Fruit fly (Drosophila melanogaster) Kc167 (cell line): Measurements from ENCODE around the gene CG14543.

ENCODE experiments used
- Myc ChIP-seq: fragments of >200 bp; optimal IDR thresholded peaks from 2 replicates; lab custom pipeline; 2017; ENCODE audit warnings: missing external identifiers
- Sin3A ChIP-seq: fragments of >200 bp; optimal IDR thresholded peaks from 2 replicates; lab custom pipeline; 2018; ENCODE audit warnings: missing external identifiers
- h ChIP-seq: fragments of >200 bp; optimal IDR thresholded peaks from 3 replicates; lab custom pipeline; 2018; ENCODE audit warnings: missing external identifiers
- insv ChIP-seq: fragments of >200 bp; optimal IDR thresholded peaks from 3 replicates; lab custom pipeline; 2018; ENCODE audit warnings: missing external identifiers
- psq ChIP-seq: fragments of >200 bp; optimal IDR thresholded peaks from 2 replicates; lab custom pipeline; 2017; ENCODE audit warnings: missing external identifiers
- ttk ChIP-seq: sonication (Bioruptor generic); optimal IDR thresholded peaks from 2 replicates; lab custom pipeline; 2017; ENCODE audit warnings: missing external identifiers

Gene CG14543

dm6 chr3R:26032611-26033001 is 23.8 kb upstream of the CG14543 start:
- TF ChIP-seq psq (lab: Kevin White, UChicago) (no peak), Sin3A (lab: Kevin White, UChicago) (no peak), h (no peak), Myc (lab: Kevin White, UChicago) (no peak), insv (lab: Kevin White, UChicago) (no peak), ttk (lab: Kevin White, UChicago) (no peak)

- TF ChIP-seq Myc (lab: Kevin White, UChicago) (no peak), psq (lab: Kevin White, UChicago) (no peak), h (no peak), insv (lab: Kevin White, UChicago) (no peak)
These were observed 21.6 kb upstream of the CG14543 start for dm6 chr3R:26034643-26035368.

- TF ChIP-seq Sin3A (lab: Kevin White, UChicago), result no peak
- no peak for TF ChIP-seq insv (lab: Kevin White, UChicago)
- TF ChIP-seq ttk (lab: Kevin White, UChicago), result no peak
- TF ChIP-seq h, result no peak
- no peak for TF ChIP-seq Myc (lab: Kevin White, UChicago)
- no peak for TF ChIP-seq psq (lab: Kevin White, UChicago)
These were observed 21.1 kb upstream of the CG14543 start for dm6 chr3R:26035369-26035656.

dm6 chr3R:26036153-26037144 is 20.0 kb upstream of the CG14543 start:
- TF ChIP-seq h (no peak), Myc (lab: Kevin White, UChicago) (no peak), insv (lab: Kevin White, UChicago) (no peak), Sin3A (lab: Kevin White, UChicago) (no peak), ttk (lab: Kevin White, UChicago) (no peak), psq (lab: Kevin White, UChicago) (no peak)

dm6 chr3R:26037899-26038298 is 18.5 kb upstream of the CG14543 start:
- TF ChIP-seq Myc (lab: Kevin White, UChicago) (no peak), h (no peak)

dm6 chr3R:26039793-26040335 is 16.6 kb upstream of the CG14543 start:
- TF ChIP-seq Myc (lab: Kevin White, UChicago) (no peak), insv (lab: Kevin White, UChicago) (no peak), h (no peak), psq (lab: Kevin White, UChicago) (no peak), Sin3A (lab: Kevin White, UChicago) (no peak), ttk (lab: Kevin White, UChicago) (no peak)

- TF ChIP-seq Sin3A (lab: Kevin White, UChicago), result no peak
- no peak for TF ChIP-seq insv (lab: Kevin White, UChicago)
- no peak for TF ChIP-seq psq (lab: Kevin White, UChicago)
- TF ChIP-seq ttk (lab: Kevin White, UChicago), result no peak
- no peak for TF ChIP-seq h
- no peak for TF ChIP-seq Myc (lab: Kevin White, UChicago)
These were observed 14.9 kb upstream of the CG14543 start, which contains the start of gene gro for dm6 chr3R:26041417-26042101. TSS of gene gro (plus strand) at chr3R:26041736.

- TF ChIP-seq Myc (lab: Kevin White, UChicago), result no peak
- no peak for TF ChIP-seq h
- TF ChIP-seq insv (lab: Kevin White, UChicago), result no peak
- TF ChIP-seq psq (lab: Kevin White, UChicago), result no peak
- no peak for TF ChIP-seq Sin3A (lab: Kevin White, UChicago)
- no peak for TF ChIP-seq ttk (lab: Kevin White, UChicago)
These were observed 14.1 kb upstream of the CG14543 start for dm6 chr3R:26042131-26042885.

dm6 chr3R:26052150-26052908 is 4.1 kb upstream of the CG14543 start, which contains the start of the genes Exo84 and Vps2:
TSS of gene Exo84 (minus strand) at chr3R:26052257.
TSS of gene Vps2 (plus strand) at chr3R:26052821.
- no peak for TF ChIP-seq insv (lab: Kevin White, UChicago)
- TF ChIP-seq Sin3A (lab: Kevin White, UChicago), result no peak

dm6 chr3R:26055214-26055632 is 1.2 kb upstream of the CG14543 start, which contains the start of gene Cmpk:
TSS of gene Cmpk (minus strand) at chr3R:26055438.
- TF ChIP-seq Myc (lab: Kevin White, UChicago), result no peak
- no peak for TF ChIP-seq h
- no peak for TF ChIP-seq insv (lab: Kevin White, UChicago)
- TF ChIP-seq ttk (lab: Kevin White, UChicago), result no peak
- TF ChIP-seq Sin3A (lab: Kevin White, UChicago), result no peak
- no peak for TF ChIP-seq psq (lab: Kevin White, UChicago)
